Worm (Caenorhabditis elegans): Measurements from ENCODE around the gene T05B4.10.

- no peak for TF ChIP-seq ceh-13 (GFP tag; optimal IDR thresholded peaks at IDR 0.05)
- no peak for TF ChIP-seq ama-1 (optimal IDR thresholded peaks at IDR 0.05)
- TF ChIP-seq B0310.2 (tag; optimal IDR thresholded peaks at IDR 0.05): no peak
- TF ChIP-seq tbx-37 (GFP tag; conservative IDR thresholded peaks at IDR 0.05): no peak
- TF ChIP-seq hmg-4 (GFP tag; optimal IDR thresholded peaks at IDR 0.05): no peak
Observed at ce11 chrV:4118332-4118731, 2.2 kb downstream of the T05B4.10 start, which contains the start of gene T05B4.9.

Data from whole organism, early embryonic.